Worm (Caenorhabditis elegans) whole organism, L1 larva: Measurements from ENCODE around the gene nhr-96.
"Not testable (repeated sequence)": the region's sequence is repeated elsewhere in the genome, so short reads cannot be mapped to it uniquely, and the experiment has no call there.

Experiments
- ama-1 ChIP-seq: fragments of 150-350 bp; optimal IDR thresholded peaks from 2 replicates; lab custom pipeline; 2014
- fos-1 ChIP-seq: fragments of 150-350 bp; optimal IDR thresholded peaks from 2 replicates; lab custom pipeline; 2014; ENCODE audit warnings: missing biosample characterization, missing genetic modification characterization
- lin-13 ChIP-seq: fragments of 150-350 bp; optimal IDR thresholded peaks from 2 replicates; lab custom pipeline; 2014; ENCODE audit warnings: missing biosample characterization, missing genetic modification reagents, missing genetic modification characterization
- lin-35 ChIP-seq, 2 experiments: fragments of 150-350 bp; optimal IDR thresholded peaks; 2 replicates each; lab custom pipeline; 2014; ENCODE audit warnings: missing biosample characterization in 2 of 2, missing genetic modification characterization in 2 of 2, missing genetic modification reagents in 2 of 2
- lin-39 ChIP-seq: fragments of 150-350 bp; optimal IDR thresholded peaks from 2 replicates; lab custom pipeline; 2014; ENCODE audit warnings: missing biosample characterization, missing genetic modification reagents, missing genetic modification characterization
- mdl-1 ChIP-seq, 2 experiments: fragments of 150-350 bp; optimal IDR thresholded peaks; 2 replicates each; lab custom pipeline; 2014 to 2017; ENCODE audit warnings: missing biosample characterization in 2 of 2, missing genetic modification characterization in 2 of 2, inconsistent platforms in 1 of 2
- nhr-11 ChIP-seq: fragments of 150-350 bp; optimal IDR thresholded peaks from 2 replicates; lab custom pipeline; 2014; ENCODE audit warnings: missing biosample characterization, missing genetic modification characterization
- unc-62 ChIP-seq: fragments of 150-350 bp; optimal IDR thresholded peaks from 2 replicates; lab custom pipeline; 2014; ENCODE audit warnings: missing biosample characterization, missing genetic modification reagents, missing genetic modification characterization
- xbp-1 ChIP-seq: sonication (generic microtip); optimal IDR thresholded peaks from 2 replicates; lab custom pipeline; 2016; ENCODE audit warnings: missing genetic modification characterization, missing compliant biosample characterization
- zag-1 ChIP-seq: fragments of 150-350 bp; optimal IDR thresholded peaks from 2 replicates; lab custom pipeline; 2014; ENCODE audit warnings: missing biosample characterization, missing genetic modification characterization

- TF ChIP-seq unc-62 (GFP tag; lab: Kevin White, UChicago); lin-35 (GFP tag; optimal IDR thresholded peaks at IDR 0.05; lab: Kevin White, UChicago); nhr-11 (tag; lab: Kevin White, UChicago); mdl-1 (tag; optimal IDR thresholded peaks at IDR 0.05; lab: Kevin White, UChicago); xbp-1 (tag; lab: Kevin White, UChicago); lin-39 (tag; lab: Kevin White, UChicago); ama-1 (lab: Kevin White, UChicago); zag-1 (tag; lab: Kevin White, UChicago); fos-1; lin-13 (GFP tag; lab: Kevin White, UChicago): not testable (repeated sequence)
These were observed 21.9 kb downstream of the nhr-96 start, which contains the start of gene F41B5.1 for ce11 chrV:2255191-2255590.
